Fruit fly (Drosophila melanogaster): ENCODE data around the gene Lam.

Lam gene

DNA sequence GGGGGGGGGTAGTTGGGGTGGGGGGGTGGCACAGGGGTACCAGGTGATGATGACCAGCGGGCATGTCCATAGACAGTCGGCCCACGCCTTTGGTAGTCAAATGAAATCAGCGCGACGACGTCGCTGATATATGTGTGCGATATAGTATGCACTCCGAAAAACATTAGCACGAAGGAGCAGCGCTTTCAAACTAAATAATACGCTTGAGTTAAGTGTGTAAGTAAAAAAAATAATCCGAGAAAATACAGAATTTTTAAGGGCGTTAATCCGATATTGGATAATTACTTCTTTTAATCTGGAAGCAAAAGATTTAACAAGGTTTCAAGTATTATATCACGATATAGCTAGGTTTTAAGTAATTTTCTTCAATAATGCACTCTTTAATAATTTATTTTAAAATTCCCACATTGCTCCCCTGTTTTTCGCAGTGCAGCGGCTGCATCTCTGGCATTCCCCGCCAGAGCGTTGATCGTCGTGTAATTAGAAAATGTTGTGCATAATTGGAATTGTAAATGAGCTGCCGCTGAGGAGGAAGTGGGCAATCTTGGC, 47.4 kb upstream of the Lam start (continued):
- no peak for TF ChIP-seq Med (GFP tag)
- no peak for TF ChIP-seq CG12299 (tag; optimal IDR thresholded peaks at IDR 0.05)
- TF ChIP-seq CG34422 (GFP tag; IDR thresholded peaks at IDR 0.05): no peak
- TF ChIP-seq nmo (GFP tag; optimal IDR thresholded peaks at IDR 0.05): peak; percentile 10
- TF ChIP-seq zfh1 (GFP tag; IDR thresholded peaks at IDR 0.05): 0 out of 3 replicates have a peak, but pooled peaks have one; percentile 6
- no peak for TF ChIP-seq lilli (GFP tag; optimal IDR thresholded peaks at IDR 0.05)
- TF ChIP-seq dmrt99B (tag; optimal IDR thresholded peaks at IDR 0.05): peak; percentile 22
- peak; percentile 28 for TF ChIP-seq Sox102F (GFP tag; optimal IDR thresholded peaks at IDR 0.05)
- TF ChIP-seq CG10267 (tag; optimal IDR thresholded peaks at IDR 0.05): no peak
- TF ChIP-seq sens (GFP tag): peak; percentile 51
- TF ChIP-seq ara (GFP tag; IDR thresholded peaks at IDR 0.05): 0 out of 2 replicates have a peak, but pooled peaks have one; percentile 18
- TF ChIP-seq phol (tag; optimal IDR thresholded peaks at IDR 0.05): peak; percentile 32
- no peak for TF ChIP-seq lbe (GFP tag; optimal IDR thresholded peaks at IDR 0.05)
- no peak for TF ChIP-seq CG10366 (GFP tag; IDR thresholded peaks at IDR 0.05)
- peak; percentile 7 for TF ChIP-seq Ssrp (tag; optimal IDR thresholded peaks at IDR 0.05)
- no peak for TF ChIP-seq CG1792 (GFP tag; optimal IDR thresholded peaks at IDR 0.05)
- TF ChIP-seq Ets65A (GFP tag): peak; percentile 88
- TF ChIP-seq CG2712 (tag; optimal IDR thresholded peaks at IDR 0.05): peak; percentile 32

DNA sequence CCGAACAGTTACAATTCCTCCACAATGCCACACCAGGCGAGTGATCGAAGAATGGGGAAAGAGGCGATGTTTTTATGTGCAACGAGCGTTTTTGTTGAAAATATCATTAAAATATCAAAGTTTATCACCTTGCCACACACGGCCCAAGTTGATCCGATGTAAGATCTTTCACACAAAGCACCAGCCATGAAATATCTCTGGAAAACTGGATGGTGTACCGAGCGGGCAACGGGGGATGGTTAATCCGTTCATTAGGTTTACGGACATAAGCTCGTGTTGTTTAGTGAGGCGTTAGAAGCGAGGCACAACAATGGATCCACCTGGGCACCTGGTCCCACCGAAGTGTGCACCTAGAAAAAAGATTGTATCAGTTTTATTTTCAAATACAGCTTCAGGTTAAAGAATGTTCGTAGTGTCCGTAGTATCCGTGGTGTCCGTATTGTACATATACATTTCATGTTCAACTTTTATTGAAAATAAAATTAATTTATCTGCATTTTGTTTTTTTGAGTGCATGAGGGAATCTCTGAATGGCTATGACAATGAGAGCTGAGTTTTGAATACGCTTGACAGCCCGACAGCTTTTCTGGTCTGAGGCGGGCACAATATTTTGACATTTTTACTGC, 45.7 kb upstream of the Lam start:
- TF ChIP-seq run (tag; optimal IDR thresholded peaks at IDR 0.05) (no peak), gro (GFP tag; optimal IDR thresholded peaks at IDR 0.05) (peak; percentile 14), CG10979 (tag; optimal IDR thresholded peaks at IDR 0.05) (peak; percentile 80), CG12155 (GFP tag; optimal IDR thresholded peaks at IDR 0.05) (peak; percentile 4), CG7745 (tag; optimal IDR thresholded peaks at IDR 0.05) (peak; percentile 6), gem (tag; optimal IDR thresholded peaks at IDR 0.05) (peak; percentile 80), esg (GFP tag; conservative IDR thresholded peaks at IDR 0.05) (peak; percentile 57), Aef1 (GFP tag; IDR thresholded peaks at IDR 0.05) (peak; percentile 29; the same call in 1 of the 3 replicates), CG3726 (GFP tag; IDR thresholded peaks at IDR 0.05) (no peak), Mrtf (GFP tag; IDR thresholded peaks at IDR 0.05) (0 out of 3 replicates have a peak, but pooled peaks have one; percentile 56), gcm (GFP tag; optimal IDR thresholded peaks at IDR 0.05) (peak; percentile 60), slp2 (GFP tag; optimal IDR thresholded peaks at IDR 0.05) (peak; percentile 36), CG10543 (GFP tag; optimal IDR thresholded peaks at IDR 0.05) (no peak), MTF-1 (GFP tag; optimal IDR thresholded peaks at IDR 0.05; ENCODE audit: borderline replicate concordance) (peak; percentile 19), Dll (GFP tag; IDR thresholded peaks at IDR 0.05; ENCODE audit: partially characterized antibody) (no peak), wdn (GFP tag; IDR thresholded peaks at IDR 0.05) (no peak), CG17385 (GFP tag; optimal IDR thresholded peaks at IDR 0.05) (peak; percentile 50), Oli (tag; optimal IDR thresholded peaks at IDR 0.05) (peak; percentile 62), gsb (GFP tag; IDR thresholded peaks at IDR 0.05) (no peak), sens-2 (GFP tag; IDR thresholded peaks at IDR 0.05) (no peak), ro (GFP tag; IDR thresholded peaks at IDR 0.05) (0 out of 2 replicates have a peak, but pooled peaks have one; percentile 26), crc (GFP tag; optimal IDR thresholded peaks at IDR 0.05) (peak; percentile 17), Dad (GFP tag; optimal IDR thresholded peaks at IDR 0.05) (peak; percentile 61), Dref (GFP tag; IDR thresholded peaks at IDR 0.05) (no peak), scrt (GFP tag; optimal IDR thresholded peaks at IDR 0.05) (peak; percentile 17), Med (GFP tag) (peak; percentile 87), vnd (GFP tag; IDR thresholded peaks at IDR 0.05; ENCODE audit: partially characterized antibody) (no peak), tap (tag; optimal IDR thresholded peaks at IDR 0.05) (peak; percentile 56), CG6654 (GFP tag; optimal IDR thresholded peaks at IDR 0.05) (no peak), CG10959 (GFP tag; IDR thresholded peaks at IDR 0.05) (peak; percentile 54), CG30431 (GFP tag; optimal IDR thresholded peaks at IDR 0.05) (peak; percentile 49), dmrt11E (tag; optimal IDR thresholded peaks at IDR 0.05) (peak; percentile 74)

All from whole organism, embryonic.